Fruit fly (Drosophila melanogaster) whole organism, prepupa: Measurements from ENCODE around the gene CG6126.

Experiments used
- CG6808 ChIP-seq: fragments of 200-800 bp; sonication (Bioruptor generic); optimal IDR thresholded peaks from 3 replicates; lab custom pipeline; 2017; ENCODE audit warnings: missing biosample characterization, missing genetic modification characterization, mild to moderate bottlenecking, moderate library complexity, missing genetic modification reagents
- Hr39 ChIP-seq: fragments of 200-800 bp; sonication (Bioruptor generic); optimal IDR thresholded peaks from 2 replicates; lab custom pipeline; 2016; ENCODE audit warnings: missing biosample characterization, missing genetic modification characterization
- Sox15 ChIP-seq: fragments of 200-800 bp; sonication (Bioruptor generic); optimal IDR thresholded peaks from 3 replicates; lab custom pipeline; 2016; ENCODE audit warnings: missing biosample characterization, missing genetic modification characterization

dm6 chr3R:16234745-16235149 lies 31.9 kb upstream of the CG6126 start:
- peak; percentile 78 for TF ChIP-seq Hr39 (GFP tag; lab: Kevin White, UChicago)
- peak; percentile 92 for TF ChIP-seq CG6808 (GFP tag; lab: Kevin White, UChicago)
- peak; percentile 76 for TF ChIP-seq Sox15 (GFP tag; lab: Kevin White, UChicago)
